Fruit fly (Drosophila melanogaster): ENCODE data around the gene CG31131.

DNA sequence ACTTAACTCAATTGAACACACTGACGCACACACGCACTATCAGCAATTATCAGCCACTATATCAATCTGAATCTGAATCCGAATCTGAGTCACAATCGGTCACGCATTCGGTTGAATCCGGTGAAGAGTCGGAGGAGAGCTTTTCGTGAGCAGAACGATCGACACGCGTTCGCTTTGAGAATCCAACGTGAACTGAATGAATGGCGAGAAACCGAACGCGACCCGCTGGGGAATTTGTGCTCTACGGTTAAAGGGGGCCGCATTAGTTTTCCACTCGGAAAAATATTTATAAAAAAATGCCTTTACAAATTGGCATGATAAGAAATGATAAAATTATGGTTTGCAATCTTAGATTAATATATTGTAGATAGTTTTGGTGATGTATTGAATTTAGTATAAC, 25.2 kb upstream of the CG31131 start, which contains the start of gene betaTub97EF:
- TF ChIP-seq Sin3A (optimal IDR thresholded peaks at IDR 0.05) (no peak), insv (optimal IDR thresholded peaks at IDR 0.05) (no peak), psq (optimal IDR thresholded peaks at IDR 0.05) (no peak), Myc (optimal IDR thresholded peaks at IDR 0.05) (no peak), ttk (optimal IDR thresholded peaks at IDR 0.05) (no peak), h (optimal IDR thresholded peaks at IDR 0.05) (no peak)
